Worm (Caenorhabditis elegans): ENCODE data around the gene F55C9.3.

ce11 chrV:19279888-19280287 is 8.1 kb downstream of the F55C9.3 start, which contains the start of gene F21D9.8:
- TF ChIP-seq skn-1 (tag; optimal IDR thresholded peaks at IDR 0.05) (no peak), lin-14 (GFP tag; optimal IDR thresholded peaks at IDR 0.05) (no peak), ama-1 (optimal IDR thresholded peaks at IDR 0.05) (no peak), nhr-19 (GFP tag; conservative IDR thresholded peaks at IDR 0.05) (no peak), ceh-90 (tag; optimal IDR thresholded peaks at IDR 0.05) (no peak), egl-27 (tag; optimal IDR thresholded peaks at IDR 0.05) (no peak), fkh-10 (GFP tag; optimal IDR thresholded peaks at IDR 0.05) (no peak), efl-1 (optimal IDR thresholded peaks at IDR 0.05) (no peak), efl-1 (GFP tag; optimal IDR thresholded peaks at IDR 0.05 in 1 of 2) (no peak), nhr-76 (tag; optimal IDR thresholded peaks at IDR 0.05) (no peak)
